Worm (Caenorhabditis elegans): Measurements from ENCODE around the gene H11E01.3.

- peak; percentile 93 for TF ChIP-seq hmg-20 (GFP tag; IDR thresholded peaks at IDR 0.05)
- TF ChIP-seq sptf-2 (GFP tag; optimal IDR thresholded peaks at IDR 0.05) = peak; percentile 60
- peak; percentile 71 to 88 for TF ChIP-seq let-607 (tag; optimal IDR thresholded peaks at IDR 0.05)
- peak; percentile 54; the same call in 1 of the 2 replicates for TF ChIP-seq Y95B8A.8 (GFP tag; IDR thresholded peaks at IDR 0.05)
- TF ChIP-seq pha-4 (tag; optimal IDR thresholded peaks at IDR 0.05) = peak; percentile 93
- TF ChIP-seq lsl-1 (GFP tag; optimal IDR thresholded peaks at IDR 0.05) = no peak
- TF ChIP-seq unc-130 (GFP tag; optimal IDR thresholded peaks at IDR 0.05) = peak; percentile 0
- peak; percentile 95 for TF ChIP-seq F22D6.2 (tag; optimal IDR thresholded peaks at IDR 0.05)
- TF ChIP-seq him-1 (tag; optimal IDR thresholded peaks at IDR 0.05) = no peak
- TF ChIP-seq gei-17 (GFP tag; optimal IDR thresholded peaks at IDR 0.05) = peak; percentile 98
- peak; percentile 89 for TF ChIP-seq ccch-3 (GFP tag; optimal IDR thresholded peaks at IDR 0.05)
- peak; percentile 56 for TF ChIP-seq snpc-1.3 (tag; optimal IDR thresholded peaks at IDR 0.05; ENCODE audit: insufficient read depth)
These were observed 22.3 kb downstream of the H11E01.3 start for ce11 chrX:1627013-1627412.

All from whole organism, young adult.